Fruit fly (Drosophila melanogaster): ENCODE data around the gene CG7202.

Gene CG7202

DNA sequence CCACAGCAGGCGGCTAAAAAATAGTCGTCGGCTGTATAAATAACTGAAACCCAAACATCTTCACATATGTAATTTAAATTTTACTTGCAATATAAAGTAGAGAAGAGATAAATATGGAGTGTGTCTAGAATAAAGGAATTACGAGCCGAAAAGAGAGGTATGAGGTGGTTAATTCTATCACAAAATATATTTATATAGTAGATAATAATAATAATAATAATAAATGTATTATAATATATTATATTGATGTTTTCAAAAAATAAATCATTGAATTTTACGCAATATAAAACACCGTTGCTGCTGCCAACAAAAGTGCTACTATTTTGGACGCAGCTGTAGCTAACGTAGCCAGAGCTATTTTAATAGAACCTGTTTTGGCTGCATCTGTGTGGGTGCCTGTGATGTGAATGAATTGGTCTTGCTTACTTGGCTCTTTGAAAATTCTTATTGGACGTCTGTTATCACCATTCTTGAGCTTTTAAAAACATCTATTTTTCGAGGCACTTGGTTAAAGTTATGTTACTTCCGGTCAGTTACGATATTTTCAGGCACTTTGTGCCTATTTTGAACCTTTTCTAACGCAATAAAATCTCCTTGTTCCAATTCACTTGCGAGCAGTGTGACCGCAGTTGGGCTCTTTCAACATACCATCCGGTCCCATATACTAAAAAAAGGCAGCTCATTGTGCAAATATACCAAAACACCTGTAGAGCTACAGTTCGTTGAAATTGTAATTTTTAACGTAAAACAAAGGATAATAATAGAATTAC, 4.5 kb upstream of the CG7202 start, which contains the start of gene Hr78 (continued):
- TF ChIP-seq CG7556 (GFP tag; optimal IDR thresholded peaks at IDR 0.05), result peak; percentile 92
- TF ChIP-seq shn (GFP tag; optimal IDR thresholded peaks at IDR 0.05), result no peak
- peak; percentile 6; the same call in 1 of the 2 replicates for TF ChIP-seq sens-2 (GFP tag; IDR thresholded peaks at IDR 0.05)
- peak in 1 of 3 experiments; percentile 40 for TF ChIP-seq Stat92E (GFP tag; optimal IDR thresholded peaks at IDR 0.05)
- TF ChIP-seq CG7928 (GFP tag; optimal IDR thresholded peaks at IDR 0.05), result peak; percentile 22
- peak; percentile 22 for TF ChIP-seq CG10274 (GFP tag; optimal IDR thresholded peaks at IDR 0.05)
- peak; percentile 90 for TF ChIP-seq dmrt99B (tag; optimal IDR thresholded peaks at IDR 0.05)
- TF ChIP-seq ssp (GFP tag; IDR thresholded peaks at IDR 0.05), result no peak
- TF ChIP-seq D19B (GFP tag; optimal IDR thresholded peaks at IDR 0.05), result peak; percentile 69
- TF ChIP-seq CG10431 (GFP tag; optimal IDR thresholded peaks at IDR 0.05), result peak; percentile 77
- no peak for TF ChIP-seq Trl (optimal IDR thresholded peaks at IDR 0.05)
- TF ChIP-seq Trl (GFP tag; optimal IDR thresholded peaks at IDR 0.05), result no peak
- TF ChIP-seq Six4 (GFP tag; optimal IDR thresholded peaks at IDR 0.05), result peak; percentile 74
- TF ChIP-seq stwl (tag; optimal IDR thresholded peaks at IDR 0.05), result peak; percentile 56
- no peak for TF ChIP-seq cas (GFP tag; IDR thresholded peaks at IDR 0.05)
- TF ChIP-seq gcm (GFP tag; optimal IDR thresholded peaks at IDR 0.05), result peak; percentile 88
- no peak for TF ChIP-seq CG8089 (GFP tag; optimal IDR thresholded peaks at IDR 0.05)
- TF ChIP-seq odd (GFP tag; optimal IDR thresholded peaks at IDR 0.05), result peak; percentile 87
- peak; percentile 62 for TF ChIP-seq stc (GFP tag; IDR thresholded peaks at IDR 0.05)
- TF ChIP-seq Ptx1 (GFP tag; IDR thresholded peaks at IDR 0.05), result peak; percentile 72
- no peak for TF ChIP-seq C15 (GFP tag; IDR thresholded peaks at IDR 0.05)
- no peak for TF ChIP-seq CG10565 (GFP tag; optimal IDR thresholded peaks at IDR 0.05)
- no peak for TF ChIP-seq ems (GFP tag; optimal IDR thresholded peaks at IDR 0.05)
- peak; percentile 65 for TF ChIP-seq Med (GFP tag)
- 0 out of 2 replicates have a peak, but pooled peaks have one; percentile 4 for TF ChIP-seq peb (GFP tag; IDR thresholded peaks at IDR 0.05)
- peak; percentile 70 for TF ChIP-seq CG3995 (GFP tag; optimal IDR thresholded peaks at IDR 0.05)
- TF ChIP-seq dimm (GFP tag; IDR thresholded peaks at IDR 0.05), result no peak
- peak; percentile 19 for TF ChIP-seq CG3838 (GFP tag; optimal IDR thresholded peaks at IDR 0.05)
- no peak for TF ChIP-seq sc (optimal IDR thresholded peaks at IDR 0.05)
- peak; percentile 65 for TF ChIP-seq sc (GFP tag; optimal IDR thresholded peaks at IDR 0.05)
- TF ChIP-seq Doc3 (GFP tag; IDR thresholded peaks at IDR 0.05; ENCODE audit: partially characterized antibody), result no peak
- peak; percentile 74 for TF ChIP-seq lmd (GFP tag; IDR thresholded peaks at IDR 0.05)
- peak; percentile 29; the same call in 1 of the 2 replicates for TF ChIP-seq sna (GFP tag; IDR thresholded peaks at IDR 0.05; ENCODE audit: partially characterized antibody)
- TF ChIP-seq trh (GFP tag; optimal IDR thresholded peaks at IDR 0.05), result peak; percentile 16
- TF ChIP-seq CG15269 (tag; optimal IDR thresholded peaks at IDR 0.05), result peak; percentile 90
- peak; percentile 89 for TF ChIP-seq CG17361 (GFP tag; IDR thresholded peaks at IDR 0.05)
- TF ChIP-seq br (optimal IDR thresholded peaks at IDR 0.05), result no peak
- TF ChIP-seq Taf1 (GFP tag; IDR thresholded peaks at IDR 0.05), result peak; percentile 19; the same call in 1 of the 2 replicates
- TF ChIP-seq Deaf1 (tag; optimal IDR thresholded peaks at IDR 0.05), result peak; percentile 69
- TF ChIP-seq CG15073 (GFP tag; optimal IDR thresholded peaks at IDR 0.05), result no peak
- TF ChIP-seq jing (GFP tag; optimal IDR thresholded peaks at IDR 0.05), result no peak
- peak; percentile 85 for TF ChIP-seq CG10979 (tag; optimal IDR thresholded peaks at IDR 0.05)
- TF ChIP-seq Atf-2 (GFP tag; optimal IDR thresholded peaks at IDR 0.05), result no peak
- no peak for TF ChIP-seq chif (GFP tag; optimal IDR thresholded peaks at IDR 0.05)
- no peak for TF ChIP-seq Mad (GFP tag; optimal IDR thresholded peaks at IDR 0.05)
- TF ChIP-seq CG11247 (GFP tag; IDR thresholded peaks at IDR 0.05), result no peak; the same call in 1 of the 2 replicates
- TF ChIP-seq ase (GFP tag; IDR thresholded peaks at IDR 0.05), result no peak; the same call in 2 of the 3 replicates
- TF ChIP-seq bbx (GFP tag; IDR thresholded peaks at IDR 0.05; ENCODE audit: partially characterized antibody), result no peak
- peak; percentile 78 for TF ChIP-seq trem (tag; optimal IDR thresholded peaks at IDR 0.05)
- TF ChIP-seq wor (GFP tag; IDR thresholded peaks at IDR 0.05), result no peak
